Fruit fly (Drosophila melanogaster): Measurements from ENCODE around the gene Prp40.

The Prp40 gene

dm6 chr2L:3058772-3059623 lies 36.0 kb downstream of the Prp40 start (continued):
- no peak for TF ChIP-seq CG31388 (GFP tag; optimal IDR thresholded peaks at IDR 0.05)
- TF ChIP-seq lbe (GFP tag; optimal IDR thresholded peaks at IDR 0.05), result no peak
- TF ChIP-seq bsh (GFP tag; optimal IDR thresholded peaks at IDR 0.05), result peak in 1 of 2 experiments; percentile 13
- TF ChIP-seq sug (tag; optimal IDR thresholded peaks at IDR 0.05), result peak; percentile 61
- TF ChIP-seq Med (GFP tag), result peak; percentile 87
- TF ChIP-seq CG12236 (GFP tag; optimal IDR thresholded peaks at IDR 0.05), result no peak
- no peak for TF ChIP-seq pzg (GFP tag; optimal IDR thresholded peaks at IDR 0.05)
- peak; percentile 56 for TF ChIP-seq zfh2 (GFP tag; optimal IDR thresholded peaks at IDR 0.05)
- no peak for TF ChIP-seq HLH4C (GFP tag; IDR thresholded peaks at IDR 0.05; ENCODE audit: partially characterized antibody)
- no peak for TF ChIP-seq Sin3A (optimal IDR thresholded peaks at IDR 0.05)
- no peak for TF ChIP-seq ken (GFP tag; IDR thresholded peaks at IDR 0.05)
- TF ChIP-seq hth (optimal IDR thresholded peaks at IDR 0.05), result no peak
- TF ChIP-seq Awh (GFP tag; IDR thresholded peaks at IDR 0.05), result no peak
- TF ChIP-seq CG5245 (GFP tag; optimal IDR thresholded peaks at IDR 0.05), result no peak
- TF ChIP-seq CG8359 (GFP tag; optimal IDR thresholded peaks at IDR 0.05; ENCODE audit: borderline replicate concordance), result no peak
- no peak for TF ChIP-seq HHEX (GFP tag; optimal IDR thresholded peaks at IDR 0.05)
- peak; percentile 61 for TF ChIP-seq Myb (GFP tag; optimal IDR thresholded peaks at IDR 0.05)
- TF ChIP-seq CG15269 (tag; optimal IDR thresholded peaks at IDR 0.05), result no peak
- no peak for TF ChIP-seq sisA (GFP tag; IDR thresholded peaks at IDR 0.05)
- TF ChIP-seq Hr39 (optimal IDR thresholded peaks at IDR 0.05), result no peak
- TF ChIP-seq esg (GFP tag; conservative IDR thresholded peaks at IDR 0.05), result no peak
- TF ChIP-seq B-H2 (GFP tag; optimal IDR thresholded peaks at IDR 0.05), result no peak
- no peak for TF ChIP-seq klu (GFP tag; IDR thresholded peaks at IDR 0.05)
- TF ChIP-seq CG11085 (GFP tag; IDR thresholded peaks at IDR 0.05), result peak; percentile 44; the same call in 1 of the 2 replicates
- peak; percentile 28 for TF ChIP-seq Usf (GFP tag; optimal IDR thresholded peaks at IDR 0.05)
- TF ChIP-seq CG18476 (GFP tag; optimal IDR thresholded peaks at IDR 0.05), result peak; percentile 94
- TF ChIP-seq CG4854 (GFP tag; optimal IDR thresholded peaks at IDR 0.05), result no peak
- no peak for TF ChIP-seq Scr (GFP tag; IDR thresholded peaks at IDR 0.05; ENCODE audit: partially characterized antibody)
- no peak for TF ChIP-seq Hey (tag; optimal IDR thresholded peaks at IDR 0.05)
- TF ChIP-seq CG8290 (GFP tag; optimal IDR thresholded peaks at IDR 0.05), result no peak
- TF ChIP-seq CG8290 (tag; optimal IDR thresholded peaks at IDR 0.05), result no peak
- no peak for TF ChIP-seq CG14710 (tag; optimal IDR thresholded peaks at IDR 0.05)
- no peak for TF ChIP-seq CG12104 (GFP tag; optimal IDR thresholded peaks at IDR 0.05)
- no peak for TF ChIP-seq wek (GFP tag; optimal IDR thresholded peaks at IDR 0.05)
- TF ChIP-seq crp (GFP tag; optimal IDR thresholded peaks at IDR 0.05), result peak in 1 of 2 experiments; percentile 57
- no peak for TF ChIP-seq Adf1 (GFP tag; IDR thresholded peaks at IDR 0.05)
- no peak for TF ChIP-seq CkIIα-i1 (GFP tag; IDR thresholded peaks at IDR 0.05)
- no peak for TF ChIP-seq dati (GFP tag; IDR thresholded peaks at IDR 0.05)
- TF ChIP-seq CG10979 (tag; optimal IDR thresholded peaks at IDR 0.05), result no peak
- peak; percentile 7; the same call in 1 of the 2 replicates for TF ChIP-seq MBD-R2 (GFP tag; IDR thresholded peaks at IDR 0.05)
- TF ChIP-seq sna (GFP tag; IDR thresholded peaks at IDR 0.05; ENCODE audit: partially characterized antibody), result no peak
- no peak for TF ChIP-seq Hr3 (GFP tag; optimal IDR thresholded peaks at IDR 0.05)
- peak; percentile 39 for TF ChIP-seq cwo (GFP tag; optimal IDR thresholded peaks at IDR 0.05)
- peak; percentile 76 for TF ChIP-seq slbo (GFP tag; IDR thresholded peaks at IDR 0.05)
- TF ChIP-seq gcm2 (GFP tag; optimal IDR thresholded peaks at IDR 0.05), result no peak
- no peak for TF ChIP-seq CG12744 (GFP tag; optimal IDR thresholded peaks at IDR 0.05)
- no peak for TF ChIP-seq CG8478 (optimal IDR thresholded peaks at IDR 0.05)
- TF ChIP-seq CG2129 (GFP tag; IDR thresholded peaks at IDR 0.05; ENCODE audit: partially characterized antibody), result no peak
- TF ChIP-seq CG14667 (GFP tag; IDR thresholded peaks at IDR 0.05), result no peak
- TF ChIP-seq CG10431 (GFP tag; optimal IDR thresholded peaks at IDR 0.05), result no peak
- no peak for TF ChIP-seq YL-1 (GFP tag; optimal IDR thresholded peaks at IDR 0.05)
